Worm (Caenorhabditis elegans) whole organism, L4 larva: ENCODE results near the gene msrp-3.

Experiments used
- F10B5.3 ChIP-seq: sonication (generic microtip); optimal IDR thresholded peaks from 2 replicates; lab custom pipeline; 2016; ENCODE audit warnings: mild to moderate bottlenecking, missing genetic modification characterization, missing compliant biosample characterization
- R02D3.7 ChIP-seq: fragments of 150-350 bp; sonication (generic microtip); optimal IDR thresholded peaks from 3 replicates; lab custom pipeline; 2014; ENCODE audit warnings: missing biosample characterization, missing genetic modification characterization
- T20F7.1 ChIP-seq: fragments of 200-800 bp; sonication (Bioruptor generic); optimal IDR thresholded peaks from 2 replicates; lab custom pipeline; 2018; ENCODE audit warnings: mild to moderate bottlenecking, missing genetic modification characterization, missing compliant biosample characterization
- Y105C5A.15 ChIP-seq: fragments of 200-800 bp; sonication (Bioruptor generic); IDR thresholded peaks from 2 replicates; pipeline ENCODE4 v1.3.6; 2022; ENCODE audit warnings: missing genetic modification characterization, missing compliant biosample characterization
- aha-1 ChIP-seq: fragments of 150-350 bp; peaks from one replicate; lab custom pipeline; 2014; ENCODE audit warnings: missing biosample characterization, missing genetic modification characterization
- ceh-32 ChIP-seq: sonication (generic microtip); optimal IDR thresholded peaks from 2 replicates; lab custom pipeline; 2016; ENCODE audit warnings: mild to moderate bottlenecking, missing genetic modification characterization, missing compliant biosample characterization; ENCODE audit not compliant: poor library complexity
- ceh-62 ChIP-seq: sonication (generic microtip); optimal IDR thresholded peaks from 2 replicates; lab custom pipeline; 2017; ENCODE audit warnings: missing biosample characterization, missing genetic modification characterization
- daf-12 ChIP-seq: fragments of 150-350 bp; optimal IDR thresholded peaks from 2 replicates; lab custom pipeline; 2014; ENCODE audit warnings: missing biosample characterization, missing genetic modification reagents, missing genetic modification characterization
- dpl-1 ChIP-seq: fragments of 150-350 bp; optimal IDR thresholded peaks from 2 replicates; lab custom pipeline; 2014; ENCODE audit warnings: missing biosample characterization, missing genetic modification reagents, missing genetic modification characterization
- dve-1 ChIP-seq: sonication (generic microtip); optimal IDR thresholded peaks from 2 replicates; lab custom pipeline; 2017; ENCODE audit warnings: antibody characterized with exemption, mild to moderate bottlenecking, missing genetic modification characterization, missing compliant biosample characterization; ENCODE audit not compliant: insufficient read depth
- fkh-10 ChIP-seq: fragments of 150-350 bp; optimal IDR thresholded peaks from 2 replicates; lab custom pipeline; 2014; ENCODE audit warnings: missing biosample characterization, missing genetic modification reagents, missing genetic modification characterization
- hif-1 ChIP-seq, 2 experiments: sonication (generic microtip); optimal IDR thresholded peaks; 2 replicates each; lab custom pipeline; 2016 to 2017; ENCODE audit warnings: missing compliant biosample characterization in 2 of 2, missing genetic modification characterization in 2 of 2, missing genetic modification reagents in 2 of 2, missing genotype in 2 of 2, mild to moderate bottlenecking in 1 of 2
- hmg-1.1 ChIP-seq: fragments of 200-800 bp; sonication (Bioruptor generic); IDR thresholded peaks from 2 replicates; pipeline ENCODE4 v1.3.6; 2022; ENCODE audit warnings: missing genetic modification reagents, missing genetic modification characterization, missing compliant biosample characterization
- madf-5 ChIP-seq, 2 experiments: fragments of 200-800 bp; sonication (Bioruptor generic); IDR thresholded peaks; 2 replicates each; pipeline ENCODE4 v1.3.6; 2022; ENCODE audit warnings: missing compliant biosample characterization in 2 of 2, missing genetic modification characterization in 2 of 2
- mdl-1 ChIP-seq, 2 experiments: fragments of 150-350 bp in 1 of 2; sonication (generic microtip) in 1 of 2; optimal IDR thresholded peaks; 2 replicates each; lab custom pipeline; 2014 to 2017; ENCODE audit warnings: missing biosample characterization in 2 of 2, missing genetic modification characterization in 2 of 2
- mep-1 ChIP-seq: fragments of 150-350 bp; sonication (generic microtip); optimal IDR thresholded peaks from 3 replicates; lab custom pipeline; 2014; ENCODE audit warnings: missing biosample characterization, missing genetic modification characterization
- mxl-2 ChIP-seq: fragments of 200-800 bp; sonication (Bioruptor generic); conservative IDR thresholded peaks from 2 replicates; pipeline ENCODE4 v1.3.6; 2022; ENCODE audit warnings: missing genetic modification reagents, missing genetic modification characterization, missing compliant biosample characterization
- nhr-10 ChIP-seq: fragments of 150-350 bp; optimal IDR thresholded peaks from 2 replicates; lab custom pipeline; 2014; ENCODE audit warnings: missing biosample characterization, missing genetic modification characterization
- nhr-111 ChIP-seq: fragments of 200-800 bp; sonication (Bioruptor generic); optimal IDR thresholded peaks from 2 replicates; lab custom pipeline; 2018; ENCODE audit warnings: mild to moderate bottlenecking, missing genetic modification characterization, missing compliant biosample characterization
- nhr-25 ChIP-seq: sonication (generic microtip); optimal IDR thresholded peaks from 2 replicates; lab custom pipeline; 2017; ENCODE audit warnings: missing genetic modification characterization, mild to moderate bottlenecking, missing compliant biosample characterization, antibody characterized with exemption, moderate library complexity, borderline replicate concordance; ENCODE audit not compliant: insufficient read depth
- nhr-42 ChIP-seq: fragments of 200-800 bp; sonication (Bioruptor generic); IDR thresholded peaks from 2 replicates; pipeline ENCODE4 v1.3.6; 2022; ENCODE audit warnings: missing genetic modification characterization, missing compliant biosample characterization
- pha-4 ChIP-seq, 2 experiments: fragments of 150-350 bp in 1 of 2; fragments of 200-800 bp in 1 of 2; sonication (Bioruptor generic) in 1 of 2; IDR thresholded peaks in 1 of 2; optimal IDR thresholded peaks in 1 of 2; 2 replicates each; pipeline versions ENCODE4 v1.3.6 to Lab custom; 2014 to 2022; ENCODE audit warnings: missing genetic modification characterization in 2 of 2, missing genetic modification reagents in 2 of 2, missing biosample characterization in 1 of 2, missing compliant biosample characterization in 1 of 2
- php-3 ChIP-seq: fragments of 200-800 bp; sonication (Bioruptor generic); IDR thresholded peaks from 2 replicates; pipeline ENCODE4 v1.3.6; 2022; ENCODE audit warnings: missing genetic modification reagents, missing genetic modification characterization, missing compliant biosample characterization
- rbr-2 ChIP-seq: sonication (generic microtip); optimal IDR thresholded peaks from 2 replicates; lab custom pipeline; 2016; ENCODE audit warnings: missing genotype, missing genetic modification characterization, missing compliant biosample characterization
- set-16 ChIP-seq: fragments of 200-800 bp; sonication (Bioruptor generic); IDR thresholded peaks from 2 replicates; pipeline ENCODE4 v1.3.6; 2022; ENCODE audit warnings: missing genetic modification reagents, missing genetic modification characterization, missing compliant biosample characterization
- spr-1 ChIP-seq: sonication (generic microtip); optimal IDR thresholded peaks from 2 replicates; lab custom pipeline; 2016; ENCODE audit warnings: mild to moderate bottlenecking, missing genetic modification characterization, missing compliant biosample characterization
- spr-3 ChIP-seq: fragments of 200-800 bp; sonication (Bioruptor generic); optimal IDR thresholded peaks from 2 replicates; lab custom pipeline; 2018; ENCODE audit warnings: mild to moderate bottlenecking, missing genetic modification characterization, missing compliant biosample characterization
- unc-130 ChIP-seq: sonication (generic microtip); optimal IDR thresholded peaks from 2 replicates; lab custom pipeline; 2016; ENCODE audit warnings: missing genetic modification reagents, missing genetic modification characterization, missing compliant biosample characterization
- vab-7 ChIP-seq: fragments of 200-800 bp; sonication (Bioruptor generic); IDR thresholded peaks from 2 replicates; pipeline ENCODE4 v1.3.6; 2022; ENCODE audit warnings: missing genetic modification reagents, missing genetic modification characterization, missing compliant biosample characterization
- zip-2 ChIP-seq: fragments of 150-350 bp; optimal IDR thresholded peaks from 2 replicates; lab custom pipeline; 2014; ENCODE audit warnings: missing biosample characterization, missing genetic modification characterization
- ztf-7 ChIP-seq: fragments of 150-350 bp; optimal IDR thresholded peaks from 2 replicates; lab custom pipeline; 2014; ENCODE audit warnings: missing biosample characterization, missing genetic modification characterization

Gene msrp-3

ce11 chrII:848519-848918, 33.9 kb upstream of the msrp-3 start, which contains the start of the genes acdh-9 and F28A10.13 (continued):
- TF ChIP-seq dve-1 (peak; percentile 88), daf-12 (tag; lab: Kevin White, UChicago) (no peak), hmg-1.1 (GFP tag; lab: Robert Waterston, UW) (peak; percentile 52; the same call in 1 of the 2 replicates), nhr-10 (tag; lab: Kevin White, UChicago) (peak; percentile 85), mep-1 (tag; lab: Kevin White, UChicago) (peak; percentile 84), aha-1 (peak; percentile 98), hif-1 (tag; optimal IDR thresholded peaks at IDR 0.05; lab: Kevin White, UChicago) (peak in 1 of 2 experiments; percentile 82)

ce11 chrII:845618-846017, 31.0 kb upstream of the msrp-3 start, which contains the start of gene F28A10.7:
Gene F28A10.7 (minus strand): TSS chrII:845718.
- TF ChIP-seq madf-5 (GFP tag; IDR thresholded peaks at IDR 0.05; lab: Robert Waterston, UW) (no peak), ceh-32 (tag; lab: Kevin White, UChicago) (no peak), T20F7.1 (GFP tag; lab: Kevin White, UChicago) (no peak), unc-130 (GFP tag; lab: Kevin White, UChicago) (no peak), spr-1 (tag; lab: Kevin White, UChicago) (no peak), nhr-42 (no peak), F10B5.3 (no peak), zip-2 (tag; lab: Kevin White, UChicago) (no peak), Y105C5A.15 (GFP tag; lab: Robert Waterston, UW) (no peak), dpl-1 (no peak), ztf-7 (no peak)

ce11 chrII:843971-844370, 29.3 kb upstream of the msrp-3 start, which contains the start of gene F28A10.4:
Gene F28A10.4 (plus strand): TSS chrII:844271.
- TF ChIP-seq vab-7 (GFP tag; lab: Robert Waterston, UW) (no peak), pha-4 (GFP tag; IDR thresholded peaks at IDR 0.05; lab: Robert Waterston, UW) (no peak), pha-4 (tag; optimal IDR thresholded peaks at IDR 0.05; lab: Kevin White, UChicago) (no peak)
- TF ChIP-seq, all 104 proteins: peak for 0

ce11 chrII:840131-840530, 25.5 kb upstream of the msrp-3 start, which contains the start of gene clc-33:
Gene clc-33 (plus strand): TSS chrII:840431.
- TF ChIP-seq php-3 (GFP tag; lab: Robert Waterston, UW) (no peak), mdl-1 (tag; optimal IDR thresholded peaks at IDR 0.05; lab: Kevin White, UChicago) (no peak)

ce11 chrII:838414-838813, 23.8 kb upstream of the msrp-3 start, which contains the start of gene F28A10.8:
Gene F28A10.8 (minus strand): TSS chrII:838514.
- TF ChIP-seq ceh-62 (tag; lab: Kevin White, UChicago) = no peak
- TF ChIP-seq fkh-10 (GFP tag; lab: Kevin White, UChicago) = no peak
- no peak for TF ChIP-seq mdl-1 (tag; optimal IDR thresholded peaks at IDR 0.05; lab: Kevin White, UChicago)
- no peak for TF ChIP-seq R02D3.7 (tag; lab: Kevin White, UChicago)
- TF ChIP-seq spr-3 = no peak

ce11 chrII:825521-825920, 10.9 kb upstream of the msrp-3 start, which contains the start of gene F28A10.1:
Gene F28A10.1 (plus strand): TSS chrII:825821.
- TF ChIP-seq dpl-1 (no peak), set-16 (no peak), hif-1 (tag; optimal IDR thresholded peaks at IDR 0.05; lab: Kevin White, UChicago) (no peak), rbr-2 (tag; lab: Kevin White, UChicago) (no peak), aha-1 (peak; percentile 8), nhr-111 (GFP tag; lab: Kevin White, UChicago) (no peak), mxl-2 (no peak), nhr-25 (tag; lab: Kevin White, UChicago) (no peak)
